Worm (Caenorhabditis elegans) whole organism, L3 larva: ENCODE measurements around the gene F25H9.6.
A peak's percentile ranks its signal among the peaks of the same experiment; 100 is the strongest.
"Not testable (repeated sequence)": the region's sequence is repeated elsewhere in the genome, so short reads cannot be mapped to it uniquely, and the experiment has no call there.

Source experiments
- R02D3.7 ChIP-seq: fragments of 150-350 bp; optimal IDR thresholded peaks from 2 replicates; lab custom pipeline; 2014; ENCODE audit warnings: missing biosample characterization, missing genetic modification characterization
- ZK546.5 ChIP-seq: sonication (generic microtip); optimal IDR thresholded peaks from 2 replicates; lab custom pipeline; 2017; ENCODE audit warnings: missing biosample characterization, missing genetic modification characterization
- ceh-16 ChIP-seq: sonication (generic microtip); optimal IDR thresholded peaks from 2 replicates; lab custom pipeline; 2017; ENCODE audit warnings: missing biosample characterization, missing genetic modification characterization
- ceh-28 ChIP-seq: fragments of 150-350 bp; optimal IDR thresholded peaks from 2 replicates; lab custom pipeline; 2014; ENCODE audit warnings: missing biosample characterization, missing genetic modification reagents, missing genetic modification characterization
- ceh-82 ChIP-seq: fragments of 150-350 bp; optimal IDR thresholded peaks from 2 replicates; lab custom pipeline; 2014; ENCODE audit warnings: missing biosample characterization, missing genetic modification characterization
- ceh-9 ChIP-seq: sonication (generic microtip); optimal IDR thresholded peaks from 2 replicates; lab custom pipeline; 2018; ENCODE audit warnings: missing biosample characterization, missing genetic modification characterization
- daf-12 ChIP-seq: fragments of 150-350 bp; optimal IDR thresholded peaks from 2 replicates; lab custom pipeline; 2014; ENCODE audit warnings: missing biosample characterization, missing genetic modification reagents, missing genetic modification characterization
- elt-1 ChIP-seq: fragments of 150-350 bp; optimal IDR thresholded peaks from 2 replicates; lab custom pipeline; 2014; ENCODE audit warnings: missing biosample characterization, missing genetic modification characterization
- elt-2 ChIP-seq: sonication (generic microtip); optimal IDR thresholded peaks from 2 replicates; lab custom pipeline; 2016; ENCODE audit warnings: missing genetic modification reagents, mild to moderate bottlenecking, missing genetic modification characterization, missing compliant biosample characterization
- eor-1 ChIP-seq, 2 experiments: fragments of 150-350 bp; optimal IDR thresholded peaks; 2 replicates each; lab custom pipeline; 2014 to 2018; ENCODE audit warnings: missing biosample characterization in 2 of 2, missing genetic modification characterization in 2 of 2
- fkh-10 ChIP-seq: sonication (generic microtip); optimal IDR thresholded peaks from 2 replicates; lab custom pipeline; 2017; ENCODE audit warnings: missing biosample characterization, missing genetic modification reagents, missing genetic modification characterization
- fkh-2 ChIP-seq: fragments of 150-350 bp; optimal IDR thresholded peaks from 2 replicates; lab custom pipeline; 2014; ENCODE audit warnings: missing biosample characterization, missing genetic modification reagents, missing genetic modification characterization
- jun-1 ChIP-seq: fragments of 150-350 bp; optimal IDR thresholded peaks from 2 replicates; lab custom pipeline; 2014; ENCODE audit warnings: missing biosample characterization, missing genetic modification reagents, missing genetic modification characterization
- lin-15B ChIP-seq: fragments of 150-350 bp; optimal IDR thresholded peaks from 2 replicates; lab custom pipeline; 2014; ENCODE audit warnings: missing biosample characterization, missing genetic modification characterization
- lin-39 ChIP-seq: fragments of 150-350 bp; optimal IDR thresholded peaks from 2 replicates; lab custom pipeline; 2018; ENCODE audit warnings: missing biosample characterization, missing genetic modification reagents, missing genetic modification characterization
- lsy-12 ChIP-seq: sonication (generic microtip); optimal IDR thresholded peaks from 2 replicates; lab custom pipeline; 2016; ENCODE audit warnings: mild to moderate bottlenecking, missing genetic modification characterization, missing compliant biosample characterization
- mdl-1 ChIP-seq: fragments of 150-350 bp; optimal IDR thresholded peaks from 2 replicates; lab custom pipeline; 2014; ENCODE audit warnings: missing biosample characterization, missing genetic modification characterization
- mml-1 ChIP-seq: fragments of 150-350 bp; sonication (generic microtip); optimal IDR thresholded peaks from 3 replicates; lab custom pipeline; 2014; ENCODE audit warnings: missing biosample characterization, missing genetic modification characterization
- nfya-1 ChIP-seq: sonication (generic microtip); optimal IDR thresholded peaks from 2 replicates; lab custom pipeline; 2017; ENCODE audit warnings: missing genetic modification characterization, mild to moderate bottlenecking, missing compliant biosample characterization, antibody characterized with exemption, moderate library complexity; ENCODE audit not compliant: insufficient read depth
- nhr-11 ChIP-seq: fragments of 150-350 bp; optimal IDR thresholded peaks from 2 replicates; lab custom pipeline; 2014; ENCODE audit warnings: missing biosample characterization, missing genetic modification characterization
- nhr-12 ChIP-seq: fragments of 150-350 bp; optimal IDR thresholded peaks from 2 replicates; lab custom pipeline; 2014; ENCODE audit warnings: missing biosample characterization, missing genetic modification characterization
- nhr-237 ChIP-seq: fragments of 150-350 bp; optimal IDR thresholded peaks from 2 replicates; lab custom pipeline; 2014; ENCODE audit warnings: missing biosample characterization, missing genetic modification characterization
- nhr-28 ChIP-seq: fragments of 150-350 bp; optimal IDR thresholded peaks from 2 replicates; lab custom pipeline; 2014; ENCODE audit warnings: missing biosample characterization, missing genetic modification characterization
- nhr-67 ChIP-seq: fragments of 150-350 bp; optimal IDR thresholded peaks from 2 replicates; lab custom pipeline; 2014; ENCODE audit warnings: missing biosample characterization, missing genetic modification characterization
- nhr-76 ChIP-seq: fragments of 150-350 bp; sonication (generic microtip); optimal IDR thresholded peaks from 5 replicates; lab custom pipeline; 2014; ENCODE audit warnings: missing biosample characterization, missing genetic modification characterization
- nhr-77 ChIP-seq: fragments of 150-350 bp; optimal IDR thresholded peaks from 2 replicates; lab custom pipeline; 2014; ENCODE audit warnings: missing biosample characterization, missing genetic modification characterization
- pha-4 ChIP-seq: fragments of 150-350 bp; optimal IDR thresholded peaks from 2 replicates; lab custom pipeline; 2014; ENCODE audit warnings: missing biosample characterization, missing genetic modification reagents, missing genetic modification characterization
- sea-2 ChIP-seq: fragments of 150-350 bp; sonication (generic microtip); optimal IDR thresholded peaks from 4 replicates; lab custom pipeline; 2014; ENCODE audit warnings: missing biosample characterization, missing genetic modification reagents, missing genetic modification characterization
- snpc-4 ChIP-seq: fragments of 150-350 bp; optimal IDR thresholded peaks from 2 replicates; lab custom pipeline; 2014; ENCODE audit warnings: missing biosample characterization, missing genetic modification characterization
- unc-39 ChIP-seq: sonication (generic microtip); optimal IDR thresholded peaks from 4 replicates; lab custom pipeline; 2017; ENCODE audit warnings: missing biosample characterization, missing genetic modification characterization
- unc-62 ChIP-seq: fragments of 150-350 bp; sonication (generic microtip); optimal IDR thresholded peaks from 4 replicates; lab custom pipeline; 2014; ENCODE audit warnings: missing biosample characterization, missing genetic modification reagents, missing genetic modification characterization
- ztf-11 ChIP-seq: fragments of 150-350 bp; optimal IDR thresholded peaks from 2 replicates; lab custom pipeline; 2014; ENCODE audit warnings: missing biosample characterization, missing genetic modification characterization
- ztf-4 ChIP-seq: fragments of 150-350 bp; optimal IDR thresholded peaks from 2 replicates; lab custom pipeline; 2014; ENCODE audit warnings: missing biosample characterization, missing genetic modification characterization

F25H9.6 gene

ce11 chrV:13443535-13443934 is 24.6 kb downstream of the F25H9.6 start, which contains the start of gene Y2H9A.6:
Gene Y2H9A.6, plus strand, starts transcription at chrV:13443835.
- not testable (repeated sequence) for TF ChIP-seq unc-62 (GFP tag; lab: Kevin White, UChicago); R02D3.7; ceh-9 (tag; lab: Kevin White, UChicago)

ce11 chrV:13442819-13443218 is 25.3 kb downstream of the F25H9.6 start:
- TF ChIP-seq nhr-28 (tag; lab: Kevin White, UChicago) (no peak), ceh-9 (tag; lab: Kevin White, UChicago) (no peak)

DNA sequence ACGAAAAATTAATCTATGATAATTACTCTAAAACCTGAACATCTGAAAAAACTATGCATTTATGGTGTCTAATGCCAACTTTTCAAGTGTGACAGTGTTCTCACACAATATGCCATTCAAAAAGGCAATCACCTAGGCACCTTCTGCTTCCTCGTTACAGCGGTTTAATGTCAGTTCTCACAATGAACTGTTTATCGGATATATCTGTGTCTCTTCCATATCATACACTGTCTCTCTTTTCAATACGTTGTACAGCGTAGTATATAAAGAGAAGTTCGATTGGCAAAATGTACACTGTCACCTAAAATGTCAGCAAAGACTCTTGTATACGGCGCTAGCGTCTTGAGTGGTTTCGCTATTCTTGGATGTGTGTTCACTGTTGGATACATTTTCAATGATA is 26.5 kb downstream of the F25H9.6 start, which contains the start of gene col-162:
col-162 (plus strand) TSS at position 301 of the 400 bp plus-strand sequence.
- no peak for TF ChIP-seq unc-39 (tag; lab: Kevin White, UChicago)
- TF ChIP-seq ZK546.5: no peak
- no peak for TF ChIP-seq nhr-11 (tag; lab: Kevin White, UChicago)
- TF ChIP-seq ceh-82 (tag; lab: Kevin White, UChicago): no peak
- no peak for TF ChIP-seq lin-39 (tag; lab: Kevin White, UChicago)
- no peak for TF ChIP-seq jun-1 (tag; lab: Kevin White, UChicago)
- TF ChIP-seq nhr-77 (tag; lab: Kevin White, UChicago): no peak
- TF ChIP-seq fkh-10 (GFP tag; lab: Kevin White, UChicago): no peak
- TF ChIP-seq nhr-12 (tag; lab: Kevin White, UChicago): no peak
- TF ChIP-seq pha-4: no peak
- no peak for TF ChIP-seq lsy-12
- TF ChIP-seq eor-1 (tag; optimal IDR thresholded peaks at IDR 0.05; lab: Kevin White, UChicago): no peak
- no peak for TF ChIP-seq ztf-4
- no peak for TF ChIP-seq elt-1 (tag; lab: Kevin White, UChicago)
- TF ChIP-seq nhr-76 (tag; lab: Kevin White, UChicago): no peak
- TF ChIP-seq nfya-1 (tag; lab: Kevin White, UChicago): no peak
- TF ChIP-seq sea-2 (GFP tag; lab: Kevin White, UChicago): no peak
- TF ChIP-seq ceh-9 (tag; lab: Kevin White, UChicago): no peak
- no peak for TF ChIP-seq mml-1 (tag; lab: Kevin White, UChicago)
- TF ChIP-seq ceh-16 (tag; lab: Kevin White, UChicago): no peak
- TF ChIP-seq, all 47 proteins: peak for 0

DNA sequence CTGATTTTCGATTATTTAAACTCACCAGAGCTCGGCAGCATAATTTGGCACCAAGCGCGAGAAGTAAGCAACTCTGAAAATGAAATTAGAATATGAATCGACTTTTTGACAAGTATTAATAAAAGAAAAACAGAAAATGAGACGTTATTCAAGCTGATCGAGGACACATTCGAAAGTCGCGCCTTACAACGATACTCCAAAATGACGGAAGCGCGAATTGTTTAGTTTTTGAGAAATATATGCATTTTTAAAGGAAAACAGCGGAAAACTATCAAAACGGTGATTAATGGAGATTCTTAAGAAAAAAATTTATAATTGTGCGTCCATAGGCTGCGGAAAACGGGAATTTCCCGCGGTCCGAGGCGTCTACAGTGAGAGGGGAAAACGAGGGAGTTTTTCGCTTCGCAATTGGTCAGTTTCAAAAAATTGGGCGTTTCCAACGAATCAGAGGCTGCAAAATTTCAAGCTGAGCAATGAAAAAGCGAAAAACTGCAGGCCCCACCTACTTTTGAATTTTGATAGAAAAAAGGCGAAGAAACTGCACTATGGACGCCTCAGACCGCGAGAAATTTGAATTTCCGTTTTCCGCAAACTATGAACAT is 30.6 kb downstream of the F25H9.6 start, which contains the start of gene mes-4:
mes-4 (minus strand) TSS at position 73 of the 602 bp plus-strand sequence.
- TF ChIP-seq nfya-1 (tag; lab: Kevin White, UChicago) (peak; percentile 91), nhr-67 (tag; lab: Kevin White, UChicago) (no peak), mml-1 (tag; lab: Kevin White, UChicago) (no peak), lin-15B (tag; lab: Kevin White, UChicago) (peak; percentile 38), nhr-12 (tag; lab: Kevin White, UChicago) (no peak), fkh-2 (tag; lab: Kevin White, UChicago) (no peak), snpc-4 (tag; lab: Kevin White, UChicago) (no peak), elt-1 (tag; lab: Kevin White, UChicago) (no peak)

DNA sequence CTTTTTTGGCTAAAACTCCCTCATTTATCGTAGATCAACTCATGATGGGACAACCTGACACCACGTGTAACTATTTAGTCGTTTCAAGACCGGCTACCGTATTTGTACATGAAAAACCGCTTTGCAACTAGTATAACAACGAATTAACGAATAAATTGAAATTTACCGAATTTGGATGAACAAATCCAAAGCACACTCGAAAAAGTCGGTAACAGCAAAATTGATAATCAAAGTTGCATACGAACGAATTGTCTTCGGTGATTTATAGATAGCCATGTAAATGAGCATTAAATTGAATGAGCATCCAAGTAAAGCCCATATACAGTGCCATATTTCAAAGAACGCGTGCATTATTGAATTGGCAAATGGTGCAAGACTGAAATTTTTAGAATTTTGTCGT is 35.8 kb downstream of the F25H9.6 start, which contains the start of gene srd-17:
srd-17 (minus strand) TSS at position 351 of the 400 bp plus-strand sequence.
- TF ChIP-seq snpc-4 (tag; lab: Kevin White, UChicago) (no peak), nhr-67 (tag; lab: Kevin White, UChicago) (no peak), mdl-1 (no peak), ceh-16 (tag; lab: Kevin White, UChicago) (no peak), jun-1 (tag; lab: Kevin White, UChicago) (no peak), nhr-76 (tag; lab: Kevin White, UChicago) (no peak), elt-1 (tag; lab: Kevin White, UChicago) (no peak), ceh-28 (tag; lab: Kevin White, UChicago) (no peak), eor-1 (tag; optimal IDR thresholded peaks at IDR 0.05; lab: Kevin White, UChicago) (no peak), ztf-11 (tag; lab: Kevin White, UChicago) (no peak), nhr-237 (tag; lab: Kevin White, UChicago) (no peak), unc-62 (GFP tag; lab: Kevin White, UChicago) (no peak), elt-2 (no peak), sea-2 (GFP tag; lab: Kevin White, UChicago) (no peak), fkh-2 (tag; lab: Kevin White, UChicago) (no peak), lin-15B (tag; lab: Kevin White, UChicago) (no peak), daf-12 (tag; lab: Kevin White, UChicago) (no peak), lin-39 (tag; lab: Kevin White, UChicago) (no peak)
- TF ChIP-seq, all 47 proteins: peak for 0
